Worm (Caenorhabditis elegans) whole organism, late embryonic: ENCODE data around the gene srb-12.
A peak's percentile ranks its signal among the peaks of the same experiment; 100 is the strongest.

ENCODE experiments used
- F13H6.1 ChIP-seq: sonication (generic microtip); optimal IDR thresholded peaks from 2 replicates; lab custom pipeline; 2016; ENCODE audit warnings: missing genetic modification characterization, missing compliant biosample characterization
- K02D7.2 ChIP-seq: sonication (generic microtip); optimal IDR thresholded peaks from 2 replicates; lab custom pipeline; 2017; ENCODE audit warnings: mild to moderate bottlenecking, missing genetic modification characterization, missing compliant biosample characterization
- K09A11.1 ChIP-seq: sonication (generic microtip); optimal IDR thresholded peaks from 2 replicates; lab custom pipeline; 2017; ENCODE audit warnings: antibody characterized with exemption, mild to moderate bottlenecking, missing genetic modification characterization, missing compliant biosample characterization; ENCODE audit not compliant: insufficient read depth
- Y22D7AL.16 ChIP-seq: sonication (generic microtip); optimal IDR thresholded peaks from 2 replicates; lab custom pipeline; 2016; ENCODE audit warnings: missing genetic modification characterization, missing compliant biosample characterization
- ceh-18 ChIP-seq: sonication (generic microtip); optimal IDR thresholded peaks from 2 replicates; lab custom pipeline; 2016; ENCODE audit warnings: missing genetic modification characterization, missing compliant biosample characterization
- ceh-19 ChIP-seq: fragments of 200-800 bp; sonication (Bioruptor generic); optimal IDR thresholded peaks from 2 replicates; lab custom pipeline; 2018; ENCODE audit warnings: mild to moderate bottlenecking, missing genetic modification characterization, missing compliant biosample characterization
- ceh-2 ChIP-seq: sonication (generic microtip); optimal IDR thresholded peaks from 2 replicates; lab custom pipeline; 2016; ENCODE audit warnings: missing genotype, missing genetic modification characterization, missing compliant biosample characterization
- ceh-24 ChIP-seq: sonication (generic microtip); optimal IDR thresholded peaks from 2 replicates; lab custom pipeline; 2016; ENCODE audit warnings: mild to moderate bottlenecking, missing genetic modification characterization, missing compliant biosample characterization
- ceh-31 ChIP-seq: sonication (generic microtip); optimal IDR thresholded peaks from 2 replicates; lab custom pipeline; 2016; ENCODE audit warnings: missing genetic modification characterization, missing compliant biosample characterization
- ceh-34 ChIP-seq: sonication (generic microtip); optimal IDR thresholded peaks from 2 replicates; lab custom pipeline; 2016; ENCODE audit warnings: mild to moderate bottlenecking, missing genetic modification characterization, missing compliant biosample characterization
- ceh-45 ChIP-seq: fragments of 200-800 bp; sonication (Bioruptor generic); IDR thresholded peaks from 2 replicates; pipeline ENCODE4 v1.3.6; 2022; ENCODE audit warnings: missing genetic modification reagents, missing genetic modification characterization, missing compliant biosample characterization
- ceh-9 ChIP-seq: sonication (generic microtip); optimal IDR thresholded peaks from 2 replicates; lab custom pipeline; 2016; ENCODE audit warnings: mild to moderate bottlenecking, missing genetic modification characterization, inconsistent platforms, missing compliant biosample characterization
- dve-1 ChIP-seq: sonication (generic microtip); optimal IDR thresholded peaks from 2 replicates; lab custom pipeline; 2017; ENCODE audit warnings: antibody characterized with exemption, mild to moderate bottlenecking, missing genetic modification characterization, missing compliant biosample characterization
- elt-2 ChIP-seq: sonication (generic microtip); optimal IDR thresholded peaks from 2 replicates; lab custom pipeline; 2016; ENCODE audit warnings: missing genetic modification reagents, missing genetic modification characterization, missing compliant biosample characterization
- ets-4 ChIP-seq: sonication (generic microtip); optimal IDR thresholded peaks from 2 replicates; lab custom pipeline; 2016; ENCODE audit warnings: missing genetic modification characterization, missing compliant biosample characterization
- gmeb-2 ChIP-seq: sonication (generic microtip); optimal IDR thresholded peaks from 2 replicates; lab custom pipeline; 2016; ENCODE audit warnings: missing genetic modification characterization, inconsistent platforms, missing compliant biosample characterization
- hlh-15 ChIP-seq: sonication (generic microtip); optimal IDR thresholded peaks from 2 replicates; lab custom pipeline; 2016; ENCODE audit warnings: missing genetic modification characterization, missing compliant biosample characterization
- hlh-30 ChIP-seq: sonication (generic microtip); optimal IDR thresholded peaks from 2 replicates; lab custom pipeline; 2017; ENCODE audit warnings: antibody characterized with exemption, missing genetic modification characterization, missing compliant biosample characterization; ENCODE audit not compliant: insufficient read depth
- hlh-8 ChIP-seq: sonication (generic microtip); optimal IDR thresholded peaks from 2 replicates; lab custom pipeline; 2016; ENCODE audit warnings: missing genotype, missing genetic modification characterization, missing compliant biosample characterization
- lim-6 ChIP-seq: sonication (generic microtip); optimal IDR thresholded peaks from 2 replicates; lab custom pipeline; 2016; ENCODE audit warnings: missing genetic modification characterization, missing compliant biosample characterization
- madf-2 ChIP-seq: sonication (generic microtip); optimal IDR thresholded peaks from 2 replicates; lab custom pipeline; 2017; ENCODE audit warnings: missing genetic modification characterization, missing compliant biosample characterization
- nfya-1 ChIP-seq: sonication (generic microtip); optimal IDR thresholded peaks from 2 replicates; lab custom pipeline; 2017; ENCODE audit warnings: missing genetic modification characterization, mild to moderate bottlenecking, missing compliant biosample characterization, antibody characterized with exemption, moderate library complexity
- pha-2 ChIP-seq: sonication (generic microtip); optimal IDR thresholded peaks from 2 replicates; lab custom pipeline; 2017; ENCODE audit warnings: mild to moderate bottlenecking, missing genetic modification characterization, missing compliant biosample characterization
- pros-1 ChIP-seq: fragments of 150-350 bp; optimal IDR thresholded peaks from 2 replicates; lab custom pipeline; 2014; ENCODE audit warnings: missing biosample characterization, missing genetic modification reagents, missing genetic modification characterization
- ref-2 ChIP-seq: sonication (generic microtip); optimal IDR thresholded peaks from 2 replicates; lab custom pipeline; 2016; ENCODE audit warnings: missing genetic modification characterization, missing compliant biosample characterization
- rnt-1 ChIP-seq: sonication (generic microtip); optimal IDR thresholded peaks from 2 replicates; lab custom pipeline; 2016; ENCODE audit warnings: missing genetic modification characterization, missing compliant biosample characterization
- sdc-2 ChIP-seq: sonication (generic microtip); optimal IDR thresholded peaks from 2 replicates; lab custom pipeline; 2016; ENCODE audit warnings: missing genotype, missing genetic modification characterization, missing compliant biosample characterization
- sox-2 ChIP-seq: fragments of 200-800 bp; sonication (Bioruptor generic); IDR thresholded peaks from 2 replicates; pipeline ENCODE4 v1.3.6; 2022; ENCODE audit warnings: missing genetic modification reagents, missing genetic modification characterization, missing compliant biosample characterization
- syd-9 ChIP-seq: sonication (generic microtip); optimal IDR thresholded peaks from 2 replicates; lab custom pipeline; 2016; ENCODE audit warnings: mild to moderate bottlenecking, missing genetic modification characterization, moderate library complexity, missing compliant biosample characterization
- tbx-2 ChIP-seq: sonication (generic microtip); optimal IDR thresholded peaks from 2 replicates; lab custom pipeline; 2016; ENCODE audit warnings: missing genetic modification characterization, missing compliant biosample characterization
- unc-3 ChIP-seq, 2 experiments: fragments of 200-800 bp in 1 of 2; sonication (Bioruptor generic) in 1 of 2; sonication (generic microtip) in 1 of 2; conservative IDR thresholded peaks in 1 of 2; optimal IDR thresholded peaks in 1 of 2; 2 replicates each; pipeline versions ENCODE4 v1.3.6 to Lab custom; 2016 to 2022; ENCODE audit warnings: missing compliant biosample characterization in 2 of 2, missing genetic modification characterization in 2 of 2, missing genetic modification reagents in 1 of 2
- unc-42 ChIP-seq: sonication (generic microtip); optimal IDR thresholded peaks from 2 replicates; lab custom pipeline; 2016; ENCODE audit warnings: missing genotype, missing genetic modification characterization, missing compliant biosample characterization
- unc-55 ChIP-seq: sonication (generic microtip); optimal IDR thresholded peaks from 2 replicates; lab custom pipeline; 2017; ENCODE audit warnings: missing biosample characterization, missing genetic modification reagents, missing genetic modification characterization
- zip-5 ChIP-seq: sonication (generic microtip); optimal IDR thresholded peaks from 2 replicates; lab custom pipeline; 2016; ENCODE audit warnings: missing genetic modification characterization, missing compliant biosample characterization

Gene srb-12

DNA sequence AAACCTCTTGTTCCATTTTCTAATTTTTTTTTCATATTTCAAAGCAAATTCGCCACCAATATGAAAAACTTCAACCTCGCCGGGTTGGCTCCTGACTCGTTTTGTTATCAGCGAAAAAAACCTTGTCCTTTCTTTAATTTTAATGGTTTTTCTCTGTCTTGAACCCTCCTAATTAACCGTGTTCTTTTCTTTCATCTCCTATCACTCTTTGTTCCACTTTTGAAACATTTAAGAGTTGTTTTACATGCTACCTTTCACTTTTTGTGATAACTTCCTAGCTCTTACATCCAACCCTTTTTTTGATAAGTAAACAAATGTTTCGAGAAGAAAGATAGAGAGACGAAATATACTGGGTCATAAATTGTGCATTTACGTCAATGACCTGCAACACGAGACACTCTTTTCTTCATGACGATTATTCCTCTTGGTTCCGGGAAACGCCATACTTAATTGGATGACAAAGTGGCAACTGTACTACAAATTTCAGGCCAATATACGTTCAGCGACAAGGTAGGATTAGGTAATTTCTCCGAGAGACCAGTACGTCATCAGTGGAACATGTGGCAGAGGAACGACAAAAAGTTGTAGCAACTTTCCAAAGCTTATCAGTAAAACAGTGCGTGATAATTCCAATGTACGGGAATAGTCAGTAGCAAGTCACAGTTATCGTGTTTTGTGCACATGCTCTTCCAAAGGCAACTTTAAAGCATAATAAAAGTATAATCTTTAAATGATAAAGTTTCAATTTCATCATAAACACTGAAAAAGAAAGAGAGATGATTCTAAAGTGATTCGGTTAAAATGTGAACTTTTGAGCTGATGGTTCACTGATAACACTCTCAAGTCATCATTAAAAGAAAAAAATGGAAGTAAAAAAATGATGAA lies 30.5 kb upstream of the srb-12 start:
- TF ChIP-seq ceh-24 (tag; lab: Kevin White, UChicago), result no peak
- TF ChIP-seq unc-3 (GFP tag; conservative IDR thresholded peaks at IDR 0.05; lab: Robert Waterston, UW), result no peak
- TF ChIP-seq unc-3 (tag; optimal IDR thresholded peaks at IDR 0.05; lab: Kevin White, UChicago), result no peak
- no peak for TF ChIP-seq Y22D7AL.16
- TF ChIP-seq elt-2, result peak; percentile 83
- TF ChIP-seq hlh-30 (tag; lab: Kevin White, UChicago), result no peak
- no peak for TF ChIP-seq ceh-31

DNA sequence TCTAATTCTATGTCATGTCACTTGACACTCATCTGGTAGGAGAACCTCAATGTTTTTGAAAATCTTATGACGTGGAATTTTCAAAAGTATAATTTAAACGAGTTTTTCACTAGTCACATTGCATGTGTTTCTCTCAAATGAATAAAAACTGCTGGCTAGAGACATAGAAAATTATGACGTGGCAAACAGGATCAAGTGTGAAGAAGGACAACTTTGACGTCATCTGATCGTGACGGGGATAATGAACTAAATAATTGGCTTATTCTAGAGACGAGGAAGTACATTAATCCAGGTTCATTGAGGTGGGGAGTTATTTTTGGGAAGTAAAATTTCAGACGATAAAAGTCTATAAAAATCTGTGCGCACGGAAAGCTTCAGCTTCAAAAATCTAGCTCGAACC lies 28.8 kb upstream of the srb-12 start:
- TF ChIP-seq ceh-19 (GFP tag; lab: Kevin White, UChicago) (no peak), sox-2 (GFP tag; lab: Robert Waterston, UW) (no peak), tbx-2 (tag; lab: Kevin White, UChicago) (no peak), F13H6.1 (no peak), dve-1 (no peak), K02D7.2 (tag; lab: Kevin White, UChicago) (no peak), unc-42 (no peak), gmeb-2 (tag; lab: Kevin White, UChicago) (no peak)

- TF ChIP-seq unc-55 (GFP tag; lab: Kevin White, UChicago) (peak; percentile 43), ceh-9 (tag; lab: Kevin White, UChicago) (no peak), ceh-45 (GFP tag; lab: Robert Waterston, UW) (0 out of 2 replicates have a peak, but pooled peaks have one; percentile 31), nfya-1 (tag; lab: Kevin White, UChicago) (peak; percentile 14), zip-5 (tag; lab: Kevin White, UChicago) (no peak), elt-2 (peak; percentile 89), hlh-30 (tag; lab: Kevin White, UChicago) (peak; percentile 89), Y22D7AL.16 (no peak)
- TF ChIP-seq, all 69 proteins: peak for 5
Observed at ce11 chrII:5182451-5182850, 28.0 kb upstream of the srb-12 start.

DNA sequence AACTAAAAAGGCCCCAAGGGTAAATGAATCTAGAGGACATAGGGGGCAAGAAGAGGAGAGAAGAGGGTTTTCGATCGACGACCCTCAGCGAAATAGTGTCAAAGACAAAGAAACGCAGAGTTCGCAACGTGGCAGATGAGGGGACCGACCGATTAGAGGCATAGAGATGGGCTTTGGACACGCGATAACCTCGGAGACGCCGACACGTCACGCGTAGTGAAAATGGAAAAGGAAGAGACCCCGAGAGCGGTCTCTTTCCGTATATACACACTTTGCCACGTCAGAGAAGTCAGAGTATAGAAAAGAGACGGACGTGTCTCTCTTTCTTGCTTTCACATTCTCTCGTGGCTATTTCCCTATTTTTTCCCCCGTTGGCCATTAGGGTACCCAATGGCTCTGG lies 27.1 kb upstream of the srb-12 start:
- TF ChIP-seq ceh-34 (peak; percentile 64), ets-4 (tag; lab: Kevin White, UChicago) (no peak), pros-1 (tag; lab: Kevin White, UChicago) (peak; percentile 80), hlh-30 (tag; lab: Kevin White, UChicago) (peak; percentile 90), unc-3 (GFP tag; conservative IDR thresholded peaks at IDR 0.05; lab: Robert Waterston, UW) (no peak), unc-3 (tag; optimal IDR thresholded peaks at IDR 0.05; lab: Kevin White, UChicago) (peak; percentile 30), ref-2 (tag; lab: Kevin White, UChicago) (peak; percentile 61), hlh-8 (peak; percentile 17), ceh-18 (tag; lab: Kevin White, UChicago) (peak; percentile 74), syd-9 (tag; lab: Kevin White, UChicago) (peak; percentile 45), sdc-2 (tag; lab: Kevin White, UChicago) (peak; percentile 45), ceh-2 (tag; lab: Kevin White, UChicago) (peak; percentile 29), lim-6 (tag; lab: Kevin White, UChicago) (no peak), madf-2 (peak; percentile 15), nfya-1 (tag; lab: Kevin White, UChicago) (peak; percentile 80), pha-2 (tag; lab: Kevin White, UChicago) (no peak), rnt-1 (peak; percentile 52), K09A11.1 (tag; lab: Kevin White, UChicago) (peak; percentile 12), dve-1 (no peak), ceh-31 (peak; percentile 88), unc-55 (GFP tag; lab: Kevin White, UChicago) (peak; percentile 87), tbx-2 (tag; lab: Kevin White, UChicago) (peak; percentile 55), elt-2 (peak; percentile 83), hlh-15 (tag; lab: Kevin White, UChicago) (no peak), F13H6.1 (peak; percentile 36), unc-42 (peak; percentile 51)
